Fruit fly (Drosophila melanogaster) whole organism, embryonic: ENCODE results near the gene CG43799.
A peak's percentile ranks its signal among the peaks of the same experiment; 100 is the strongest.

Experiments used
- Ada2b ChIP-seq: fragments of 200-800 bp; sonication (Bioruptor generic); IDR thresholded peaks from 2 replicates; pipeline ENCODE4 v1.3.6; 2022; ENCODE audit warnings: missing biosample characterization, missing genetic modification characterization
- Asciz ChIP-seq: fragments of 200-800 bp; sonication (Bioruptor generic); optimal IDR thresholded peaks from 2 replicates; lab custom pipeline; 2017; ENCODE audit warnings: missing biosample characterization, mild to moderate bottlenecking, missing genetic modification characterization, missing genetic modification reagents
- Atf3 ChIP-seq: fragments of 200-800 bp; sonication (Bioruptor generic); optimal IDR thresholded peaks from 3 replicates; lab custom pipeline; 2016; ENCODE audit warnings: missing biosample characterization, missing genetic modification characterization
- B-H2 ChIP-seq: fragments of 200-800 bp; sonication (Bioruptor generic); optimal IDR thresholded peaks from 2 replicates; lab custom pipeline; 2018; ENCODE audit warnings: missing biosample characterization, mild to moderate bottlenecking, missing genetic modification characterization
- CG11456 ChIP-seq: fragments of 200-800 bp; sonication (Bioruptor generic); IDR thresholded peaks from 3 replicates; pipeline ENCODE4 v1.3.6; 2022; ENCODE audit warnings: missing biosample characterization, missing genetic modification characterization
- CG11560 ChIP-seq: fragments of 200-800 bp; sonication (Bioruptor generic); IDR thresholded peaks from 3 replicates; pipeline ENCODE4 v1.3.6; 2022; ENCODE audit warnings: missing biosample characterization, missing genetic modification characterization
- CG1233 ChIP-seq: fragments of 200-800 bp; sonication (Bioruptor generic); optimal IDR thresholded peaks from 4 replicates; lab custom pipeline; 2018; ENCODE audit warnings: missing biosample characterization, mild to moderate bottlenecking, missing genetic modification characterization
- CG12391 ChIP-seq: fragments of 200-800 bp; sonication (Bioruptor generic); optimal IDR thresholded peaks from 3 replicates; lab custom pipeline; 2018; ENCODE audit warnings: missing biosample characterization, mild to moderate bottlenecking, missing genetic modification characterization, moderate library complexity
- CG14050 ChIP-seq: fragments of 200-800 bp; sonication (Bioruptor generic); IDR thresholded peaks from 3 replicates; pipeline ENCODE4 v1.3.6; 2022; ENCODE audit warnings: missing biosample characterization, missing genetic modification characterization
- CG14860 ChIP-seq: fragments of 200-800 bp; sonication (Bioruptor generic); IDR thresholded peaks from 3 replicates; pipeline ENCODE4 v1.3.6; 2022; ENCODE audit warnings: missing biosample characterization, missing genetic modification characterization; ENCODE audit not compliant: partially characterized antibody
- CG15696 ChIP-seq: fragments of 200-800 bp; sonication (Bioruptor generic); optimal IDR thresholded peaks from 2 replicates; lab custom pipeline; 2019; ENCODE audit warnings: missing biosample characterization, mild to moderate bottlenecking, missing genetic modification characterization, moderate library complexity
- CG16815 ChIP-seq: fragments of 200-800 bp; sonication (Bioruptor generic); optimal IDR thresholded peaks from 3 replicates; lab custom pipeline; 2017; ENCODE audit warnings: missing biosample characterization, mild to moderate bottlenecking, missing genetic modification characterization
- CG17359 ChIP-seq: fragments of 200-800 bp; sonication (Bioruptor generic); optimal IDR thresholded peaks from 3 replicates; lab custom pipeline; 2018; ENCODE audit warnings: missing biosample characterization, mild to moderate bottlenecking, missing genetic modification characterization, moderate library complexity
- CG2120 ChIP-seq: fragments of 200-800 bp; sonication (Bioruptor generic); optimal IDR thresholded peaks from 3 replicates; lab custom pipeline; 2016; ENCODE audit warnings: missing biosample characterization, missing genetic modification characterization
- CG2129 ChIP-seq: fragments of 200-800 bp; sonication (Bioruptor generic); IDR thresholded peaks from 2 replicates; pipeline ENCODE4 v1.3.6; 2022; ENCODE audit warnings: missing biosample characterization, missing genetic modification characterization; ENCODE audit not compliant: partially characterized antibody
- CG3407 ChIP-seq: fragments of 200-800 bp; sonication (Bioruptor generic); optimal IDR thresholded peaks from 2 replicates; lab custom pipeline; 2018; ENCODE audit warnings: missing biosample characterization, mild to moderate bottlenecking, missing genetic modification characterization
- CG3838 ChIP-seq: fragments of 200-800 bp; sonication (Bioruptor generic); optimal IDR thresholded peaks from 3 replicates; lab custom pipeline; 2016; ENCODE audit warnings: missing biosample characterization, missing genetic modification characterization
- CG4730 ChIP-seq: fragments of 200-800 bp; sonication (Bioruptor generic); IDR thresholded peaks from 2 replicates; pipeline ENCODE4 v1.3.6; 2022; ENCODE audit warnings: missing biosample characterization, missing genetic modification characterization
- CG4820 ChIP-seq: fragments of 200-800 bp; sonication (Bioruptor generic); optimal IDR thresholded peaks from 3 replicates; lab custom pipeline; 2016; ENCODE audit warnings: missing biosample characterization, missing genetic modification characterization
- CG6272 ChIP-seq: fragments of 200-800 bp; sonication (Bioruptor generic); IDR thresholded peaks from 2 replicates; pipeline ENCODE4 v1.3.6; 2022; ENCODE audit warnings: missing biosample characterization, missing genetic modification characterization
- CG7839 ChIP-seq: fragments of 200-800 bp; sonication (Bioruptor generic); optimal IDR thresholded peaks from 3 replicates; lab custom pipeline; 2018; ENCODE audit warnings: missing biosample characterization, mild to moderate bottlenecking, missing genetic modification characterization, moderate library complexity
- CG9727 ChIP-seq: fragments of 200-800 bp; sonication (Bioruptor generic); optimal IDR thresholded peaks from 3 replicates; lab custom pipeline; 2017; ENCODE audit warnings: missing biosample characterization, mild to moderate bottlenecking, missing genetic modification characterization
- CoRest ChIP-seq: fragments of 200-800 bp; sonication (Bioruptor generic); optimal IDR thresholded peaks from 3 replicates; lab custom pipeline; 2018; ENCODE audit warnings: missing biosample characterization, mild to moderate bottlenecking, missing genetic modification characterization, moderate library complexity
- Dll ChIP-seq: fragments of 200-800 bp; sonication (Bioruptor generic); IDR thresholded peaks from 4 replicates; pipeline ENCODE4 v1.3.6; 2022; ENCODE audit warnings: missing biosample characterization, missing genetic modification characterization; ENCODE audit not compliant: partially characterized antibody
- HmgZ ChIP-seq: fragments of 200-800 bp; sonication (Bioruptor generic); optimal IDR thresholded peaks from 2 replicates; lab custom pipeline; 2018; ENCODE audit warnings: missing biosample characterization, mild to moderate bottlenecking, missing genetic modification characterization
- Hr39 ChIP-seq: fragments of >200 bp; optimal IDR thresholded peaks from 2 replicates; lab custom pipeline; 2017
- Mes4 ChIP-seq: fragments of 200-800 bp; sonication (Bioruptor generic); optimal IDR thresholded peaks from 2 replicates; lab custom pipeline; 2016; ENCODE audit warnings: missing biosample characterization, missing genetic modification characterization
- Sry-β ChIP-seq: fragments of 200-800 bp; sonication (Bioruptor generic); optimal IDR thresholded peaks from 2 replicates; lab custom pipeline; 2018; ENCODE audit warnings: missing biosample characterization, mild to moderate bottlenecking, missing genetic modification characterization, moderate library complexity
- YL-1 ChIP-seq: fragments of 200-800 bp; sonication (Bioruptor generic); optimal IDR thresholded peaks from 3 replicates; lab custom pipeline; 2017; ENCODE audit warnings: missing biosample characterization, mild to moderate bottlenecking, missing genetic modification characterization
- aop ChIP-seq: fragments of 200-800 bp; sonication (Bioruptor generic); IDR thresholded peaks from 2 replicates; pipeline ENCODE4 v1.3.6; 2022; ENCODE audit warnings: missing biosample characterization, missing genetic modification characterization
- ara ChIP-seq: fragments of 200-800 bp; sonication (Bioruptor generic); IDR thresholded peaks from 2 replicates; pipeline ENCODE4 v1.3.6; 2022; ENCODE audit warnings: missing biosample characterization, missing genetic modification characterization
- cad ChIP-seq: fragments of >200 bp; optimal IDR thresholded peaks from 2 replicates; lab custom pipeline; 2017; ENCODE audit warnings: missing biosample characterization, missing genetic modification characterization
- chinmo ChIP-seq: fragments of 200-800 bp; sonication (Bioruptor generic); IDR thresholded peaks from 4 replicates; pipeline ENCODE4 v1.3.6; 2022; ENCODE audit warnings: missing biosample characterization, missing genetic modification characterization; ENCODE audit not compliant: partially characterized antibody
- croc ChIP-seq: fragments of 200-800 bp; sonication (Bioruptor generic); conservative IDR thresholded peaks from 3 replicates; pipeline ENCODE4 v1.3.6; 2022; ENCODE audit warnings: missing biosample characterization, missing genetic modification characterization
- dpn ChIP-seq, 2 experiments: fragments of 200-800 bp; sonication (Bioruptor generic); optimal IDR thresholded peaks; 3 replicates each; lab custom pipeline; 2016; ENCODE audit warnings: missing biosample characterization in 2 of 2, missing genetic modification characterization in 2 of 2
- grn ChIP-seq: fragments of 200-800 bp; sonication (Bioruptor generic); optimal IDR thresholded peaks from 3 replicates; lab custom pipeline; 2017; ENCODE audit warnings: missing biosample characterization, missing genetic modification characterization
- gro ChIP-seq: fragments of 200-800 bp; sonication (Bioruptor generic); optimal IDR thresholded peaks from 2 replicates; lab custom pipeline; 2016; ENCODE audit warnings: missing biosample characterization, missing genetic modification characterization
- lilli ChIP-seq: fragments of 200-800 bp; sonication (Bioruptor generic); optimal IDR thresholded peaks from 3 replicates; lab custom pipeline; 2016; ENCODE audit warnings: missing biosample characterization, missing genetic modification characterization
- lov ChIP-seq, 2 experiments: fragments of 200-800 bp in 1 of 2; fragments of >200 bp in 1 of 2; sonication (Bioruptor generic) in 1 of 2; IDR thresholded peaks in 1 of 2; optimal IDR thresholded peaks in 1 of 2; 2 replicates in 1 of 2; 3 replicates in 1 of 2; pipeline versions ENCODE4 v1.3.6 to Lab custom; 2017 to 2022; ENCODE audit warnings: missing biosample characterization in 1 of 2, missing genetic modification characterization in 1 of 2
- p53 ChIP-seq: fragments of 200-800 bp; sonication (Bioruptor generic); optimal IDR thresholded peaks from 2 replicates; lab custom pipeline; 2016; ENCODE audit warnings: missing biosample characterization, missing genetic modification characterization
- pan ChIP-seq, 4 experiments: fragments of >200 bp in 3 of 4; fragments of 200-800 bp in 1 of 4; sonication (Bioruptor generic) in 1 of 4; optimal IDR thresholded peaks in 3 of 4; IDR thresholded peaks in 1 of 4; 2 replicates each; pipeline versions ENCODE4 v1.3.6 to Lab custom; 2017 to 2022; ENCODE audit warnings: missing biosample characterization in 2 of 4, missing genetic modification characterization in 2 of 4, mixed read lengths in 1 of 4
- prd ChIP-seq, 3 experiments: fragments of >200 bp in 2 of 3; fragments of 200-800 bp in 1 of 3; sonication (Bioruptor generic) in 1 of 3; optimal IDR thresholded peaks in 2 of 3; IDR thresholded peaks in 1 of 3; 2 replicates in 2 of 3; 3 replicates in 1 of 3; pipeline versions ENCODE4 v1.3.6 to Lab custom; 2017 to 2022; ENCODE audit warnings: missing biosample characterization in 1 of 3, missing genetic modification characterization in 1 of 3
- schlank ChIP-seq: fragments of 200-800 bp; sonication (Bioruptor generic); optimal IDR thresholded peaks from 2 replicates; lab custom pipeline; 2018; ENCODE audit warnings: missing biosample characterization, mild to moderate bottlenecking, missing genetic modification characterization
- sens ChIP-seq: fragments of 200-800 bp; sonication (Bioruptor generic); peaks from one replicate; lab custom pipeline; 2016; ENCODE audit warnings: missing biosample characterization, missing genetic modification characterization
- sna ChIP-seq: fragments of 200-800 bp; sonication (Bioruptor generic); IDR thresholded peaks from 2 replicates; pipeline ENCODE4 v1.3.6; 2022; ENCODE audit warnings: missing biosample characterization, missing genetic modification characterization; ENCODE audit not compliant: partially characterized antibody
- sr ChIP-seq: fragments of 200-800 bp; sonication (Bioruptor generic); IDR thresholded peaks from 3 replicates; pipeline ENCODE4 v1.3.6; 2022; ENCODE audit warnings: missing biosample characterization, missing genetic modification characterization
- tup ChIP-seq: fragments of 200-800 bp; sonication (Bioruptor generic); optimal IDR thresholded peaks from 2 replicates; lab custom pipeline; 2016; ENCODE audit warnings: missing biosample characterization, mild to moderate bottlenecking, missing genetic modification characterization, moderate library complexity
- unpg ChIP-seq: fragments of 200-800 bp; sonication (Bioruptor generic); optimal IDR thresholded peaks from 3 replicates; lab custom pipeline; 2018; ENCODE audit warnings: missing biosample characterization, mild to moderate bottlenecking, missing genetic modification characterization, moderate library complexity
- wdn ChIP-seq: fragments of 200-800 bp; sonication (Bioruptor generic); IDR thresholded peaks from 2 replicates; pipeline ENCODE4 v1.3.6; 2022; ENCODE audit warnings: missing biosample characterization, missing genetic modification characterization

Gene CG43799

DNA sequence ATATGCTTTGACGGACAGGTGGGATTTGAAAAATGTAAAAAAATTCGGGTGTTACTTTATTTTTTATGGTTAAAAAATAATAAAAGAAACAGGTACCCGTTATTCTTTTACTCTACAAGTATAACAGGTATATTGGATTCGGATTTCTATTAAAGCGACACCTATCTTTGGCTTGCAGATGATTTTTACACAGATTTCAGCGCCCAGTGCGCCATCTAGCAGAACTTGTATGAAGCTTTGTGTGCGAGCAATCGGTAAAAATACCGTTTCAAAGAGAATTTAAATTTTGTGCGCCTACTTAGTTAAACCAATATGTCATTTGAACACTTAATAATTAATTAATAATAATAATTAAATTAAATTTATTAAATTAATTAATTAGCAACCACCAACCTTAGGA is 30.6 kb downstream of the CG43799 start:
- TF ChIP-seq CG12391 (peak; percentile 39), CG3407 (peak; percentile 28), CG3838 (GFP tag; lab: Kevin White, UChicago) (no peak), sna (no peak), CG11456 (GFP tag; lab: Robert Waterston, UW) (peak; percentile 88), CG2120 (peak; percentile 50), CG9727 (no peak), sens (GFP tag; lab: Kevin White, UChicago) (peak; percentile 86), Ada2b (no peak), Hr39 (lab: Kevin White, UChicago) (no peak), CG2129 (GFP tag; lab: Robert Waterston, UW) (no peak), Asciz (GFP tag; lab: Kevin White, UChicago) (no peak), CG14860 (GFP tag; lab: Robert Waterston, UW) (no peak), CG11560 (tag; lab: Robert Waterston, UW) (no peak), B-H2 (peak; percentile 6), schlank (no peak), dpn (GFP tag; optimal IDR thresholded peaks at IDR 0.05; lab: Kevin White, UChicago) (peak; percentile 62 to 66), croc (0 out of 3 replicates have a peak, but pooled peaks have one; percentile 27), CG1233 (no peak), p53 (GFP tag; lab: Kevin White, UChicago) (no peak), aop (no peak), Sry-β (GFP tag; lab: Kevin White, UChicago) (no peak), CG4820 (GFP tag; lab: Kevin White, UChicago) (peak; percentile 35), CG4730 (GFP tag; lab: Robert Waterston, UW) (no peak), tup (GFP tag; lab: Kevin White, UChicago) (no peak), gro (peak; percentile 11), CG6272 (peak; percentile 15; the same call in 1 of the 2 replicates), Mes4 (GFP tag; lab: Kevin White, UChicago) (no peak), unpg (GFP tag; lab: Kevin White, UChicago) (peak; percentile 34), sr (no peak), prd (optimal IDR thresholded peaks at IDR 0.05; lab: Kevin White, UChicago) (no peak), prd (GFP tag; IDR thresholded peaks at IDR 0.05; lab: Robert Waterston, UW) (peak; percentile 34; the same call in 2 of the 3 replicates), wdn (GFP tag; lab: Robert Waterston, UW) (no peak), CG14050 (GFP tag; lab: Robert Waterston, UW) (peak; percentile 10; the same call in 1 of the 3 replicates), ara (peak; percentile 35), Atf3 (GFP tag; lab: Kevin White, UChicago) (no peak), cad (GFP tag; lab: Kevin White, UChicago) (no peak), HmgZ (tag; lab: Kevin White, UChicago) (peak; percentile 67), CG16815 (GFP tag; lab: Kevin White, UChicago) (no peak), CG7839 (tag; lab: Kevin White, UChicago) (peak; percentile 67), CG15696 (peak; percentile 65), CoRest (tag; lab: Kevin White, UChicago) (peak; percentile 47), YL-1 (GFP tag; lab: Kevin White, UChicago) (no peak), grn (peak; percentile 11), Dll (GFP tag; lab: Robert Waterston, UW) (no peak), lov (optimal IDR thresholded peaks at IDR 0.05; lab: Kevin White, UChicago) (no peak), lov (GFP tag; IDR thresholded peaks at IDR 0.05; lab: Robert Waterston, UW) (no peak), CG17359 (tag; lab: Kevin White, UChicago) (peak; percentile 45), chinmo (GFP tag; lab: Robert Waterston, UW) (no peak; the same call in 3 of the 4 replicates), lilli (peak; percentile 35), pan (optimal IDR thresholded peaks at IDR 0.05; lab: Kevin White, UChicago) (no peak), pan (GFP tag; optimal IDR thresholded peaks at IDR 0.05 in 1 of 2, IDR thresholded peaks at IDR 0.05 in 1 of 2) (peak in 1 of 2 experiments; percentile 58)
